Fruit fly (Drosophila melanogaster) whole organism, embryonic: Measurements from ENCODE around the gene CG15890.

Experiments
- Adf1 ChIP-seq: fragments of 200-800 bp; sonication (Bioruptor generic); IDR thresholded peaks from 2 replicates; pipeline ENCODE4 v1.3.6; 2022; ENCODE audit warnings: missing biosample characterization, missing genetic modification characterization
- B-H2 ChIP-seq: fragments of 200-800 bp; sonication (Bioruptor generic); optimal IDR thresholded peaks from 2 replicates; lab custom pipeline; 2018; ENCODE audit warnings: missing biosample characterization, mild to moderate bottlenecking, missing genetic modification characterization
- CG10274 ChIP-seq: fragments of 200-800 bp; sonication (Bioruptor generic); optimal IDR thresholded peaks from 3 replicates; lab custom pipeline; 2017; ENCODE audit warnings: missing biosample characterization, mild to moderate bottlenecking, missing genetic modification characterization
- CG13296 ChIP-seq: fragments of 200-800 bp; sonication (Bioruptor generic); optimal IDR thresholded peaks from 3 replicates; lab custom pipeline; 2018; ENCODE audit warnings: missing biosample characterization, mild to moderate bottlenecking, missing genetic modification characterization
- CG13894 ChIP-seq: fragments of 200-800 bp; sonication (Bioruptor generic); optimal IDR thresholded peaks from 3 replicates; lab custom pipeline; 2018; ENCODE audit warnings: missing biosample characterization, mild to moderate bottlenecking, missing genetic modification characterization, moderate library complexity
- CG14710 ChIP-seq: fragments of 200-800 bp; sonication (Bioruptor generic); optimal IDR thresholded peaks from 3 replicates; lab custom pipeline; 2019; ENCODE audit warnings: missing biosample characterization, mild to moderate bottlenecking, missing genetic modification characterization, moderate library complexity
- CG15073 ChIP-seq: fragments of 200-800 bp; sonication (Bioruptor generic); optimal IDR thresholded peaks from 2 replicates; lab custom pipeline; 2016; ENCODE audit warnings: missing biosample characterization, missing genetic modification characterization
- CG1602 ChIP-seq: fragments of 200-800 bp; sonication (Bioruptor generic); optimal IDR thresholded peaks from 3 replicates; lab custom pipeline; 2016; ENCODE audit warnings: missing biosample characterization, missing genetic modification characterization
- CG16779 ChIP-seq: fragments of 200-800 bp; sonication (Bioruptor generic); IDR thresholded peaks from 2 replicates; pipeline ENCODE4 v1.3.6; 2022; ENCODE audit warnings: missing biosample characterization, missing genetic modification characterization
- CG16815 ChIP-seq: fragments of 200-800 bp; sonication (Bioruptor generic); optimal IDR thresholded peaks from 3 replicates; lab custom pipeline; 2017; ENCODE audit warnings: missing biosample characterization, mild to moderate bottlenecking, missing genetic modification characterization
- CG1792 ChIP-seq: fragments of 200-800 bp; sonication (Bioruptor generic); optimal IDR thresholded peaks from 2 replicates; lab custom pipeline; 2016; ENCODE audit warnings: missing biosample characterization, missing genetic modification characterization
- CG2202 ChIP-seq: fragments of 200-800 bp; sonication (Bioruptor generic); optimal IDR thresholded peaks from 2 replicates; lab custom pipeline; 2018; ENCODE audit warnings: missing biosample characterization, mild to moderate bottlenecking, missing genetic modification characterization
- CG2889 ChIP-seq: fragments of 200-800 bp; sonication (Bioruptor generic); IDR thresholded peaks from 3 replicates; pipeline ENCODE4 v1.3.6; 2022; ENCODE audit warnings: missing biosample characterization, missing genetic modification characterization
- CG4360 ChIP-seq: fragments of 200-800 bp; sonication (Bioruptor generic); IDR thresholded peaks from 2 replicates; pipeline ENCODE4 v1.3.6; 2022; ENCODE audit warnings: missing biosample characterization, missing genetic modification characterization
- CG6765 ChIP-seq: fragments of 200-800 bp; sonication (Bioruptor generic); optimal IDR thresholded peaks from 3 replicates; lab custom pipeline; 2017; ENCODE audit warnings: missing biosample characterization, mild to moderate bottlenecking, missing genetic modification characterization
- CG6813 ChIP-seq: fragments of 200-800 bp; sonication (Bioruptor generic); optimal IDR thresholded peaks from 2 replicates; lab custom pipeline; 2017; ENCODE audit warnings: missing biosample characterization, missing genetic modification characterization, mild to moderate bottlenecking, moderate library complexity, missing genetic modification reagents
- CG7271 ChIP-seq: fragments of 200-800 bp; sonication (Bioruptor generic); optimal IDR thresholded peaks from 2 replicates; lab custom pipeline; 2018; ENCODE audit warnings: missing biosample characterization, mild to moderate bottlenecking, missing genetic modification characterization, moderate library complexity
- CG7987 ChIP-seq: fragments of 200-800 bp; sonication (Bioruptor generic); optimal IDR thresholded peaks from 2 replicates; lab custom pipeline; 2018; ENCODE audit warnings: missing biosample characterization, mild to moderate bottlenecking, missing genetic modification characterization, moderate library complexity
- CG8290 ChIP-seq, 3 experiments: fragments of 200-800 bp; sonication (Bioruptor generic); optimal IDR thresholded peaks; 2 replicates each; lab custom pipeline; 2016 to 2019; ENCODE audit warnings: missing biosample characterization in 3 of 3, missing genetic modification characterization in 3 of 3, mild to moderate bottlenecking in 2 of 3, moderate library complexity in 1 of 3
- CG8944 ChIP-seq: fragments of 200-800 bp; sonication (Bioruptor generic); optimal IDR thresholded peaks from 3 replicates; lab custom pipeline; 2016; ENCODE audit warnings: missing biosample characterization, missing genetic modification characterization
- CG9817 ChIP-seq: fragments of 200-800 bp; sonication (Bioruptor generic); optimal IDR thresholded peaks from 2 replicates; lab custom pipeline; 2018; ENCODE audit warnings: missing biosample characterization, mild to moderate bottlenecking, missing genetic modification characterization, moderate library complexity
- CG9876 ChIP-seq: fragments of 200-800 bp; sonication (Bioruptor generic); optimal IDR thresholded peaks from 2 replicates; lab custom pipeline; 2016; ENCODE audit warnings: missing biosample characterization, missing genetic modification characterization
- CHES-1-like ChIP-seq: fragments of 200-800 bp; sonication (Bioruptor generic); optimal IDR thresholded peaks from 2 replicates; lab custom pipeline; 2016; ENCODE audit warnings: missing biosample characterization, missing genetic modification characterization
- CkIIα-i1 ChIP-seq: fragments of 200-800 bp; sonication (Bioruptor generic); IDR thresholded peaks from 2 replicates; pipeline ENCODE4 v1.3.6; 2022; ENCODE audit warnings: missing biosample characterization, missing genetic modification characterization
- E2f2 ChIP-seq: fragments of 200-800 bp; sonication (Bioruptor generic); IDR thresholded peaks from 2 replicates; pipeline ENCODE4 v1.3.6; 2022; ENCODE audit warnings: missing biosample characterization, missing genetic modification characterization
- GATAe ChIP-seq: fragments of 200-800 bp; sonication (Bioruptor generic); conservative IDR thresholded peaks from 2 replicates; pipeline ENCODE4 v1.3.6; 2022; ENCODE audit warnings: missing biosample characterization, missing genetic modification characterization
- Jarid2 ChIP-seq: fragments of 200-800 bp; sonication (Bioruptor generic); optimal IDR thresholded peaks from 3 replicates; lab custom pipeline; 2017; ENCODE audit warnings: mild to moderate bottlenecking, missing biosample characterization, missing genetic modification reagents, missing genetic modification characterization
- Mad ChIP-seq: fragments of 200-800 bp; sonication (Bioruptor generic); optimal IDR thresholded peaks from 2 replicates; lab custom pipeline; 2016; ENCODE audit warnings: missing biosample characterization, missing genetic modification characterization
- PHDP ChIP-seq: fragments of 200-800 bp; sonication (Bioruptor generic); optimal IDR thresholded peaks from 3 replicates; lab custom pipeline; 2018; ENCODE audit warnings: missing biosample characterization, mild to moderate bottlenecking, missing genetic modification characterization, moderate library complexity
- Side ChIP-seq: fragments of 200-800 bp; sonication (Bioruptor generic); optimal IDR thresholded peaks from 2 replicates; lab custom pipeline; 2016; ENCODE audit warnings: missing biosample characterization, missing genetic modification characterization
- Sox100B ChIP-seq: fragments of 200-800 bp; sonication (Bioruptor generic); optimal IDR thresholded peaks from 3 replicates; lab custom pipeline; 2018; ENCODE audit warnings: missing biosample characterization, mild to moderate bottlenecking, missing genetic modification characterization
- Spps ChIP-seq: fragments of 200-800 bp; sonication (Bioruptor generic); optimal IDR thresholded peaks from 2 replicates; lab custom pipeline; 2018; ENCODE audit warnings: missing biosample characterization, mild to moderate bottlenecking, missing genetic modification characterization
- Vsx1 ChIP-seq: fragments of 200-800 bp; sonication (Bioruptor generic); optimal IDR thresholded peaks from 2 replicates; lab custom pipeline; 2017; ENCODE audit warnings: missing biosample characterization, mild to moderate bottlenecking, missing genetic modification characterization, missing genetic modification reagents
- dmrt11E ChIP-seq: fragments of 200-800 bp; sonication (Bioruptor generic); optimal IDR thresholded peaks from 3 replicates; lab custom pipeline; 2018; ENCODE audit warnings: missing biosample characterization, mild to moderate bottlenecking, missing genetic modification characterization, moderate library complexity
- emc ChIP-seq: fragments of 200-800 bp; sonication (Bioruptor generic); optimal IDR thresholded peaks from 2 replicates; lab custom pipeline; 2016; ENCODE audit warnings: missing biosample characterization, missing genetic modification characterization
- ems ChIP-seq: fragments of 200-800 bp; sonication (Bioruptor generic); optimal IDR thresholded peaks from 3 replicates; lab custom pipeline; 2016; ENCODE audit warnings: missing biosample characterization, missing genetic modification characterization
- fd3F ChIP-seq: fragments of 200-800 bp; sonication (Bioruptor generic); optimal IDR thresholded peaks from 2 replicates; lab custom pipeline; 2018; ENCODE audit warnings: missing biosample characterization, mild to moderate bottlenecking, missing genetic modification characterization, moderate library complexity
- ftz-f1 ChIP-seq: fragments of 200-800 bp; sonication (Bioruptor generic); optimal IDR thresholded peaks from 2 replicates; lab custom pipeline; 2016; ENCODE audit warnings: missing biosample characterization, missing genetic modification characterization
- her ChIP-seq: fragments of 200-800 bp; sonication (Bioruptor generic); optimal IDR thresholded peaks from 2 replicates; lab custom pipeline; 2016; ENCODE audit warnings: missing biosample characterization, missing genetic modification characterization
- hkb ChIP-seq, 2 experiments: fragments of 200-800 bp in 1 of 2; fragments of >200 bp in 1 of 2; sonication (Bioruptor generic) in 1 of 2; IDR thresholded peaks in 1 of 2; optimal IDR thresholded peaks in 1 of 2; 2 replicates each; pipeline versions ENCODE4 v1.3.6 to Lab custom; 2017 to 2022; ENCODE audit warnings: missing biosample characterization in 1 of 2, missing genetic modification characterization in 1 of 2
- maf-S ChIP-seq: fragments of 200-800 bp; sonication (Bioruptor generic); optimal IDR thresholded peaks from 2 replicates; lab custom pipeline; 2016; ENCODE audit warnings: missing biosample characterization, missing genetic modification characterization
- mirr ChIP-seq: fragments of 200-800 bp; sonication (Bioruptor generic); optimal IDR thresholded peaks from 3 replicates; lab custom pipeline; 2018; ENCODE audit warnings: missing biosample characterization, mild to moderate bottlenecking, missing genetic modification characterization
- run ChIP-seq: fragments of 200-800 bp; sonication (Bioruptor generic); optimal IDR thresholded peaks from 3 replicates; lab custom pipeline; 2018; ENCODE audit warnings: missing biosample characterization, mild to moderate bottlenecking, missing genetic modification characterization
- schlank ChIP-seq: fragments of 200-800 bp; sonication (Bioruptor generic); optimal IDR thresholded peaks from 2 replicates; lab custom pipeline; 2018; ENCODE audit warnings: missing biosample characterization, mild to moderate bottlenecking, missing genetic modification characterization
- seq ChIP-seq: fragments of 200-800 bp; sonication (Bioruptor generic); IDR thresholded peaks from 2 replicates; pipeline ENCODE4 v1.3.6; 2022; ENCODE audit warnings: missing biosample characterization, missing genetic modification characterization
- sima ChIP-seq: fragments of 200-800 bp; sonication (Bioruptor generic); optimal IDR thresholded peaks from 2 replicates; lab custom pipeline; 2016; ENCODE audit warnings: missing biosample characterization, missing genetic modification characterization
- slbo ChIP-seq: fragments of 200-800 bp; sonication (Bioruptor generic); IDR thresholded peaks from 2 replicates; pipeline ENCODE4 v1.3.6; 2022; ENCODE audit warnings: missing biosample characterization, missing genetic modification characterization
- stc ChIP-seq: fragments of 200-800 bp; sonication (Bioruptor generic); IDR thresholded peaks from 2 replicates; pipeline ENCODE4 v1.3.6; 2022; ENCODE audit warnings: missing biosample characterization, missing genetic modification characterization
- tio ChIP-seq: fragments of 200-800 bp; sonication (Bioruptor generic); optimal IDR thresholded peaks from 2 replicates; lab custom pipeline; 2017; ENCODE audit warnings: missing biosample characterization, missing genetic modification characterization, inconsistent platforms
- tna ChIP-seq: fragments of 200-800 bp; sonication (Bioruptor generic); IDR thresholded peaks from 2 replicates; pipeline ENCODE4 v1.3.6; 2022; ENCODE audit warnings: missing biosample characterization, missing genetic modification characterization; ENCODE audit not compliant: partially characterized antibody
- wdn ChIP-seq: fragments of 200-800 bp; sonication (Bioruptor generic); IDR thresholded peaks from 2 replicates; pipeline ENCODE4 v1.3.6; 2022; ENCODE audit warnings: missing biosample characterization, missing genetic modification characterization

The CG15890 gene

dm6 chrX:14743819-14744218 lies 21.8 kb downstream of the CG15890 start (continued):
- no peak for TF ChIP-seq CG15073 (GFP tag; lab: Kevin White, UChicago)
- no peak for TF ChIP-seq CG7271
- TF ChIP-seq wdn (GFP tag; lab: Robert Waterston, UW): no peak
- TF ChIP-seq CG10274: no peak
- peak; percentile 50 for TF ChIP-seq slbo (GFP tag; lab: Robert Waterston, UW)
- peak; percentile 34 for TF ChIP-seq CG16815 (GFP tag; lab: Kevin White, UChicago)
- peak; percentile 24 for TF ChIP-seq CG9817 (tag; lab: Kevin White, UChicago)
- TF ChIP-seq fd3F (GFP tag; lab: Kevin White, UChicago): no peak
- peak; percentile 24 for TF ChIP-seq run (tag; lab: Kevin White, UChicago)
- TF ChIP-seq PHDP (tag; lab: Kevin White, UChicago): peak; percentile 55
- TF ChIP-seq E2f2 (GFP tag; lab: Robert Waterston, UW): peak; percentile 12; the same call in 1 of the 2 replicates
- TF ChIP-seq CG4360: no peak
- TF ChIP-seq CG9876: no peak
- peak; percentile 74 for TF ChIP-seq Sox100B
- TF ChIP-seq mirr (GFP tag; lab: Kevin White, UChicago): no peak
- TF ChIP-seq B-H2 (GFP tag; lab: Kevin White, UChicago): no peak
- TF ChIP-seq stc (GFP tag; lab: Robert Waterston, UW): peak; percentile 39; the same call in 1 of the 2 replicates
- no peak for TF ChIP-seq Vsx1 (GFP tag; lab: Kevin White, UChicago)
- TF ChIP-seq tio: peak; percentile 38
- TF ChIP-seq CG13296 (GFP tag; lab: Kevin White, UChicago): peak; percentile 35
- no peak for TF ChIP-seq Mad (GFP tag; lab: Kevin White, UChicago)
- TF ChIP-seq CG8944 (GFP tag; lab: Kevin White, UChicago): no peak
- no peak for TF ChIP-seq CG1602 (GFP tag; lab: Kevin White, UChicago)
- TF ChIP-seq CHES-1-like: no peak
- TF ChIP-seq CG16779 (GFP tag; lab: Robert Waterston, UW): no peak
- TF ChIP-seq Jarid2: peak; percentile 33
- no peak for TF ChIP-seq Adf1 (GFP tag; lab: Robert Waterston, UW)
- TF ChIP-seq hkb (optimal IDR thresholded peaks at IDR 0.05; lab: Kevin White, UChicago): no peak
- TF ChIP-seq hkb (GFP tag; IDR thresholded peaks at IDR 0.05; lab: Robert Waterston, UW): peak; percentile 64
- no peak for TF ChIP-seq CG13894
- no peak for TF ChIP-seq emc (GFP tag; lab: Kevin White, UChicago)
- no peak for TF ChIP-seq CG8290 (GFP tag; optimal IDR thresholded peaks at IDR 0.05; lab: Kevin White, UChicago)
- TF ChIP-seq CG8290 (tag; optimal IDR thresholded peaks at IDR 0.05; lab: Kevin White, UChicago): no peak
- TF ChIP-seq tna (GFP tag; lab: Robert Waterston, UW): no peak
- no peak for TF ChIP-seq her (GFP tag; lab: Kevin White, UChicago)
- peak; percentile 7 for TF ChIP-seq CG6813 (GFP tag; lab: Kevin White, UChicago)
- no peak for TF ChIP-seq schlank (tag; lab: Kevin White, UChicago)
- no peak for TF ChIP-seq ftz-f1 (GFP tag; lab: Kevin White, UChicago)
- no peak for TF ChIP-seq Side (GFP tag; lab: Kevin White, UChicago)
- TF ChIP-seq seq (GFP tag; lab: Robert Waterston, UW): no peak
- TF ChIP-seq dmrt11E (tag; lab: Kevin White, UChicago): peak; percentile 77
- no peak for TF ChIP-seq CG1792 (GFP tag; lab: Kevin White, UChicago)
- no peak for TF ChIP-seq maf-S (GFP tag; lab: Kevin White, UChicago)
- TF ChIP-seq CG7987 (GFP tag; lab: Kevin White, UChicago): no peak
- no peak for TF ChIP-seq CG6765 (GFP tag; lab: Kevin White, UChicago)
- TF ChIP-seq CG2202: peak; percentile 32
- no peak for TF ChIP-seq GATAe (GFP tag; lab: Robert Waterston, UW)
- TF ChIP-seq ems (GFP tag; lab: Kevin White, UChicago): peak; percentile 6
- no peak for TF ChIP-seq sima (GFP tag; lab: Kevin White, UChicago)
- no peak for TF ChIP-seq CkIIα-i1 (GFP tag; lab: Robert Waterston, UW)
- no peak for TF ChIP-seq CG2889 (GFP tag; lab: Robert Waterston, UW)
- TF ChIP-seq Spps (tag; lab: Kevin White, UChicago): peak; percentile 21
- peak; percentile 68 for TF ChIP-seq CG14710 (tag; lab: Kevin White, UChicago)
